Worm (Caenorhabditis elegans): ENCODE results near the gene tank-1.

DNA sequence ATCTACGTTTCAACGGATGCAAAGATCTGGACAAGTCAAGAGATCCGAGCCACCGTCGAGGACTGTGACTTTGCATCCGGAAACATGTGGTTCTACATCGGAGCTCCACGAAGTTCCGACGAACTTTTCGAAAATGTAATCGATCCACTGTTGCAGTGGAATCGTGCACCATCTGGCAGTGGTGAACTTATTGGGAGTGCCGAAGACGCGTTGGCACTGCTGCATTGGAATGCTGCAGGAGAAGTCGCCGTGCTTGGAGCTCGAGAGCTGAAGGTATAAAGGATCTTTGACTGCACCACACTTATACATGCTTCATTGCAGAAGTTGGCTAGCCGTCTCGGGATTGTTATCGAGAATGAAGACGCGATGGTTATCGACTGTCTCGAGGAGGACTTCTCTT lies 23.5 kb downstream of the tank-1 start:
- TF ChIP-seq nhr-11 (tag; optimal IDR thresholded peaks at IDR 0.05) (no peak), R02D3.7 (tag; optimal IDR thresholded peaks at IDR 0.05) (no peak), alr-1 (tag; optimal IDR thresholded peaks at IDR 0.05) (no peak), unc-62 (GFP tag; optimal IDR thresholded peaks at IDR 0.05) (no peak), snpc-4 (tag; optimal IDR thresholded peaks at IDR 0.05) (no peak), nhr-237 (tag; optimal IDR thresholded peaks at IDR 0.05) (no peak), mab-5 (tag; optimal IDR thresholded peaks at IDR 0.05) (no peak), nhr-25 (tag; optimal IDR thresholded peaks at IDR 0.05) (no peak), nhr-23 (tag; optimal IDR thresholded peaks at IDR 0.05) (no peak), skn-1 (tag; optimal IDR thresholded peaks at IDR 0.05) (no peak)
